Worm (Caenorhabditis elegans) whole organism, midembryonic: Measurements from ENCODE around the gene scl-25.
"Not testable (repeated sequence)": the region's sequence is repeated elsewhere in the genome, so short reads cannot be mapped to it uniquely, and the experiment has no call there.

Experiments used
- T22C8.4 ChIP-seq: fragments of 200-800 bp; sonication (Bioruptor generic); IDR thresholded peaks from 2 replicates; pipeline ENCODE4 v1.3.6; 2022; ENCODE audit warnings: missing genetic modification characterization, missing compliant biosample characterization
- cog-1 ChIP-seq: sonication (generic microtip); optimal IDR thresholded peaks from 2 replicates; lab custom pipeline; 2016; ENCODE audit warnings: missing genetic modification characterization, missing compliant biosample characterization
- flt-1 ChIP-seq: fragments of 200-800 bp; sonication (Bioruptor generic); IDR thresholded peaks from 2 replicates; pipeline ENCODE4 v1.3.6; 2022; ENCODE audit warnings: missing genetic modification characterization, missing compliant biosample characterization
- klf-2 ChIP-seq: fragments of 200-800 bp; sonication (Bioruptor generic); conservative IDR thresholded peaks from 2 replicates; pipeline ENCODE4 v1.3.6; 2022; ENCODE audit warnings: missing genetic modification reagents, missing genetic modification characterization, missing compliant biosample characterization
- ref-1 ChIP-seq: fragments of 200-800 bp; sonication (Bioruptor generic); conservative IDR thresholded peaks from 2 replicates; pipeline ENCODE4 v1.3.6; 2022; ENCODE audit warnings: missing genetic modification reagents, missing genetic modification characterization, missing compliant biosample characterization
- ztf-29 ChIP-seq: fragments of 200-800 bp; sonication (Bioruptor generic); IDR thresholded peaks from 2 replicates; pipeline ENCODE4 v1.3.6; 2022; ENCODE audit warnings: missing genetic modification reagents, missing genetic modification characterization, missing compliant biosample characterization

ce11 chrV:17255028-17255427 lies 29.5 kb downstream of the scl-25 start, which contains the start of gene srh-116:
- TF ChIP-seq klf-2; flt-1 (GFP tag; lab: Robert Waterston, UW); ztf-29 (GFP tag; lab: Robert Waterston, UW); ref-1 (GFP tag; lab: Robert Waterston, UW); T22C8.4; cog-1 (tag; lab: Kevin White, UChicago): not testable (repeated sequence)
